Fruit fly (Drosophila melanogaster) whole organism, embryonic: Measurements from ENCODE around the gene CG32647.

ENCODE experiments used
- Atf3 ChIP-seq: fragments of 200-800 bp; sonication (Bioruptor generic); optimal IDR thresholded peaks from 3 replicates; lab custom pipeline; 2016; ENCODE audit warnings: missing biosample characterization, missing genetic modification characterization
- B-H2 ChIP-seq: fragments of 200-800 bp; sonication (Bioruptor generic); optimal IDR thresholded peaks from 2 replicates; lab custom pipeline; 2018; ENCODE audit warnings: missing biosample characterization, mild to moderate bottlenecking, missing genetic modification characterization
- CG10209 ChIP-seq: fragments of 200-800 bp; sonication (Bioruptor generic); optimal IDR thresholded peaks from 3 replicates; lab custom pipeline; 2017; ENCODE audit warnings: missing biosample characterization, mild to moderate bottlenecking, missing genetic modification characterization, missing genetic modification reagents
- CG1024 ChIP-seq: fragments of 200-800 bp; sonication (Bioruptor generic); IDR thresholded peaks from 2 replicates; pipeline ENCODE4 v1.3.6; 2022; ENCODE audit warnings: missing biosample characterization, missing genetic modification characterization
- CG12071 ChIP-seq: fragments of 200-800 bp; sonication (Bioruptor generic); optimal IDR thresholded peaks from 3 replicates; lab custom pipeline; 2018; ENCODE audit warnings: missing biosample characterization, mild to moderate bottlenecking, missing genetic modification characterization
- CG12744 ChIP-seq: fragments of 200-800 bp; sonication (Bioruptor generic); optimal IDR thresholded peaks from 2 replicates; lab custom pipeline; 2016; ENCODE audit warnings: missing biosample characterization, missing genetic modification characterization
- CG12769 ChIP-seq: fragments of 200-800 bp; sonication (Bioruptor generic); optimal IDR thresholded peaks from 2 replicates; lab custom pipeline; 2019; ENCODE audit warnings: missing biosample characterization, mild to moderate bottlenecking, missing genetic modification characterization, moderate library complexity
- CG14014 ChIP-seq: fragments of 200-800 bp; sonication (Bioruptor generic); IDR thresholded peaks from 2 replicates; pipeline ENCODE4 v1.3.6; 2022; ENCODE audit warnings: missing biosample characterization, missing genetic modification characterization
- CG15696 ChIP-seq: fragments of 200-800 bp; sonication (Bioruptor generic); optimal IDR thresholded peaks from 2 replicates; lab custom pipeline; 2019; ENCODE audit warnings: missing biosample characterization, mild to moderate bottlenecking, missing genetic modification characterization, moderate library complexity
- CG1832 ChIP-seq: fragments of 200-800 bp; sonication (Bioruptor generic); optimal IDR thresholded peaks from 2 replicates; lab custom pipeline; 2017; ENCODE audit warnings: missing biosample characterization, mild to moderate bottlenecking, missing genetic modification characterization, inconsistent platforms
- CG2712 ChIP-seq: fragments of 200-800 bp; optimal IDR thresholded peaks from 3 replicates; lab custom pipeline; 2019; ENCODE audit warnings: missing biosample characterization, mild to moderate bottlenecking, missing genetic modification characterization, moderate library complexity
- CG34224 ChIP-seq: fragments of 200-800 bp; sonication (Bioruptor generic); IDR thresholded peaks from 3 replicates; pipeline ENCODE4 v1.3.6; 2022; ENCODE audit warnings: missing biosample characterization, missing genetic modification characterization; ENCODE audit not compliant: partially characterized antibody
- CG3995 ChIP-seq: fragments of 200-800 bp; sonication (Bioruptor generic); optimal IDR thresholded peaks from 3 replicates; lab custom pipeline; 2016; ENCODE audit warnings: missing biosample characterization, missing genetic modification characterization
- CG4360 ChIP-seq: fragments of 200-800 bp; sonication (Bioruptor generic); IDR thresholded peaks from 2 replicates; pipeline ENCODE4 v1.3.6; 2022; ENCODE audit warnings: missing biosample characterization, missing genetic modification characterization
- CG4404 ChIP-seq: fragments of 200-800 bp; sonication (Bioruptor generic); IDR thresholded peaks from 2 replicates; pipeline ENCODE4 v1.3.6; 2022; ENCODE audit warnings: missing biosample characterization, missing genetic modification characterization
- CG4854 ChIP-seq: fragments of 200-800 bp; sonication (Bioruptor generic); optimal IDR thresholded peaks from 2 replicates; lab custom pipeline; 2016; ENCODE audit warnings: missing biosample characterization, missing genetic modification characterization, inconsistent platforms
- CG6175 ChIP-seq: fragments of 200-800 bp; sonication (Bioruptor generic); IDR thresholded peaks from 3 replicates; pipeline ENCODE4 v1.3.6; 2022; ENCODE audit warnings: missing biosample characterization, missing genetic modification characterization
- CG6254 ChIP-seq: fragments of 200-800 bp; sonication (Bioruptor generic); optimal IDR thresholded peaks from 3 replicates; lab custom pipeline; 2017; ENCODE audit warnings: mild to moderate bottlenecking, missing biosample characterization, missing genetic modification reagents, missing genetic modification characterization
- CG8359 ChIP-seq: fragments of 200-800 bp; sonication (Bioruptor generic); optimal IDR thresholded peaks from 2 replicates; lab custom pipeline; 2017; ENCODE audit warnings: missing biosample characterization, mild to moderate bottlenecking, missing genetic modification characterization, borderline replicate concordance
- CG8944 ChIP-seq: fragments of 200-800 bp; sonication (Bioruptor generic); optimal IDR thresholded peaks from 3 replicates; lab custom pipeline; 2016; ENCODE audit warnings: missing biosample characterization, missing genetic modification characterization
- Ets65A ChIP-seq: fragments of 200-800 bp; sonication (Bioruptor generic); peaks from one replicate; lab custom pipeline; 2016; ENCODE audit warnings: missing biosample characterization, missing genetic modification characterization
- H2.0 ChIP-seq: fragments of 200-800 bp; sonication (Bioruptor generic); IDR thresholded peaks from 2 replicates; pipeline ENCODE4 v1.3.6; 2022; ENCODE audit warnings: missing biosample characterization, missing genetic modification characterization
- HLH3B ChIP-seq: fragments of 200-800 bp; sonication (Bioruptor generic); IDR thresholded peaks from 2 replicates; pipeline ENCODE4 v1.3.6; 2022; ENCODE audit warnings: missing biosample characterization, missing genetic modification characterization
- Hmx ChIP-seq: fragments of 200-800 bp; sonication (Bioruptor generic); optimal IDR thresholded peaks from 2 replicates; lab custom pipeline; 2016; ENCODE audit warnings: missing biosample characterization, missing genetic modification characterization
- Hr39 ChIP-seq: fragments of >200 bp; optimal IDR thresholded peaks from 2 replicates; lab custom pipeline; 2017
- Lhr ChIP-seq: fragments of 200-800 bp; sonication (Bioruptor generic); optimal IDR thresholded peaks from 3 replicates; lab custom pipeline; 2017; ENCODE audit warnings: mild to moderate bottlenecking, missing biosample characterization, missing genetic modification reagents, missing genetic modification characterization
- Meics ChIP-seq: fragments of 200-800 bp; sonication (Bioruptor generic); optimal IDR thresholded peaks from 2 replicates; lab custom pipeline; 2017; ENCODE audit warnings: missing biosample characterization, mild to moderate bottlenecking, missing genetic modification characterization
- Oaz ChIP-seq: fragments of 200-800 bp; sonication (Bioruptor generic); IDR thresholded peaks from 2 replicates; pipeline ENCODE4 v1.3.6; 2022; ENCODE audit warnings: missing biosample characterization, missing genetic modification characterization
- TFAM ChIP-seq: fragments of 200-800 bp; sonication (Bioruptor generic); optimal IDR thresholded peaks from 2 replicates; lab custom pipeline; 2017; ENCODE audit warnings: missing biosample characterization, missing genetic modification characterization, inconsistent platforms
- abd-A ChIP-seq: fragments of 200-800 bp; sonication (Bioruptor generic); optimal IDR thresholded peaks from 3 replicates; lab custom pipeline; 2019; ENCODE audit warnings: missing biosample characterization, mild to moderate bottlenecking, missing genetic modification characterization, moderate library complexity
- ash1 ChIP-seq: fragments of 200-800 bp; sonication (Bioruptor generic); optimal IDR thresholded peaks from 2 replicates; lab custom pipeline; 2018; ENCODE audit warnings: missing biosample characterization, mild to moderate bottlenecking, missing genetic modification characterization
- bbx ChIP-seq: fragments of 200-800 bp; sonication (Bioruptor generic); IDR thresholded peaks from 2 replicates; pipeline ENCODE4 v1.3.6; 2022; ENCODE audit warnings: missing biosample characterization, missing genetic modification characterization; ENCODE audit not compliant: partially characterized antibody
- corto ChIP-seq: fragments of 200-800 bp; sonication (Bioruptor generic); optimal IDR thresholded peaks from 2 replicates; lab custom pipeline; 2016; ENCODE audit warnings: missing biosample characterization, mild to moderate bottlenecking, missing genetic modification characterization, moderate library complexity
- gcm2 ChIP-seq: fragments of 200-800 bp; sonication (Bioruptor generic); optimal IDR thresholded peaks from 2 replicates; lab custom pipeline; 2016; ENCODE audit warnings: missing biosample characterization, missing genetic modification characterization
- gro ChIP-seq: fragments of 200-800 bp; sonication (Bioruptor generic); optimal IDR thresholded peaks from 2 replicates; lab custom pipeline; 2016; ENCODE audit warnings: missing biosample characterization, missing genetic modification characterization
- gsb-n ChIP-seq: fragments of 200-800 bp; sonication (Bioruptor generic); optimal IDR thresholded peaks from 3 replicates; lab custom pipeline; 2018; ENCODE audit warnings: missing biosample characterization, mild to moderate bottlenecking, missing genetic modification characterization
- her ChIP-seq: fragments of 200-800 bp; sonication (Bioruptor generic); optimal IDR thresholded peaks from 2 replicates; lab custom pipeline; 2016; ENCODE audit warnings: missing biosample characterization, missing genetic modification characterization
- hth ChIP-seq: fragments of >200 bp; optimal IDR thresholded peaks from 2 replicates; lab custom pipeline; 2017; ENCODE audit warnings: inconsistent platforms
- kni ChIP-seq: fragments of 200-800 bp; sonication (Bioruptor generic); optimal IDR thresholded peaks from 3 replicates; lab custom pipeline; 2017; ENCODE audit warnings: mild to moderate bottlenecking, missing biosample characterization, missing genetic modification reagents, missing genetic modification characterization
- lmd ChIP-seq: fragments of 200-800 bp; sonication (Bioruptor generic); IDR thresholded peaks from 2 replicates; pipeline ENCODE4 v1.3.6; 2022; ENCODE audit warnings: missing biosample characterization, missing genetic modification characterization
- mld ChIP-seq: fragments of 200-800 bp; sonication (Bioruptor generic); IDR thresholded peaks from 3 replicates; pipeline ENCODE4 v1.3.6; 2022; ENCODE audit warnings: missing biosample characterization, missing genetic modification characterization; ENCODE audit not compliant: partially characterized antibody
- onecut ChIP-seq: fragments of 200-800 bp; sonication (Bioruptor generic); IDR thresholded peaks from 2 replicates; pipeline ENCODE4 v1.3.6; 2022; ENCODE audit warnings: missing biosample characterization, missing genetic modification characterization
- pan ChIP-seq, 4 experiments: fragments of >200 bp in 3 of 4; fragments of 200-800 bp in 1 of 4; sonication (Bioruptor generic) in 1 of 4; optimal IDR thresholded peaks in 3 of 4; IDR thresholded peaks in 1 of 4; 2 replicates each; pipeline versions ENCODE4 v1.3.6 to Lab custom; 2017 to 2022; ENCODE audit warnings: missing biosample characterization in 2 of 4, missing genetic modification characterization in 2 of 4, mixed read lengths in 1 of 4
- psq ChIP-seq: fragments of 200-800 bp; sonication (Bioruptor generic); optimal IDR thresholded peaks from 2 replicates; lab custom pipeline; 2017; ENCODE audit warnings: missing biosample characterization, missing genetic modification characterization
- pzg ChIP-seq: fragments of 200-800 bp; sonication (Bioruptor generic); optimal IDR thresholded peaks from 3 replicates; lab custom pipeline; 2018; ENCODE audit warnings: missing biosample characterization, mild to moderate bottlenecking, missing genetic modification characterization, moderate library complexity
- tgo ChIP-seq: fragments of 200-800 bp; sonication (Bioruptor generic); IDR thresholded peaks from 3 replicates; pipeline ENCODE4 v1.3.6; 2022; ENCODE audit warnings: missing biosample characterization, missing genetic modification characterization
- tio ChIP-seq: fragments of 200-800 bp; sonication (Bioruptor generic); optimal IDR thresholded peaks from 2 replicates; lab custom pipeline; 2017; ENCODE audit warnings: missing biosample characterization, missing genetic modification characterization, inconsistent platforms
- toy ChIP-seq: fragments of 200-800 bp; sonication (Bioruptor generic); IDR thresholded peaks from 2 replicates; pipeline ENCODE4 v1.3.6; 2022; ENCODE audit warnings: missing biosample characterization, missing genetic modification characterization
- usp ChIP-seq: fragments of >200 bp; optimal IDR thresholded peaks from 2 replicates; lab custom pipeline; 2017; ENCODE audit warnings: missing biosample characterization, missing genetic modification characterization
- vfl ChIP-seq: fragments of 200-800 bp; sonication (Bioruptor generic); optimal IDR thresholded peaks from 2 replicates; lab custom pipeline; 2016; ENCODE audit warnings: missing biosample characterization, missing genetic modification characterization

Gene CG32647

DNA sequence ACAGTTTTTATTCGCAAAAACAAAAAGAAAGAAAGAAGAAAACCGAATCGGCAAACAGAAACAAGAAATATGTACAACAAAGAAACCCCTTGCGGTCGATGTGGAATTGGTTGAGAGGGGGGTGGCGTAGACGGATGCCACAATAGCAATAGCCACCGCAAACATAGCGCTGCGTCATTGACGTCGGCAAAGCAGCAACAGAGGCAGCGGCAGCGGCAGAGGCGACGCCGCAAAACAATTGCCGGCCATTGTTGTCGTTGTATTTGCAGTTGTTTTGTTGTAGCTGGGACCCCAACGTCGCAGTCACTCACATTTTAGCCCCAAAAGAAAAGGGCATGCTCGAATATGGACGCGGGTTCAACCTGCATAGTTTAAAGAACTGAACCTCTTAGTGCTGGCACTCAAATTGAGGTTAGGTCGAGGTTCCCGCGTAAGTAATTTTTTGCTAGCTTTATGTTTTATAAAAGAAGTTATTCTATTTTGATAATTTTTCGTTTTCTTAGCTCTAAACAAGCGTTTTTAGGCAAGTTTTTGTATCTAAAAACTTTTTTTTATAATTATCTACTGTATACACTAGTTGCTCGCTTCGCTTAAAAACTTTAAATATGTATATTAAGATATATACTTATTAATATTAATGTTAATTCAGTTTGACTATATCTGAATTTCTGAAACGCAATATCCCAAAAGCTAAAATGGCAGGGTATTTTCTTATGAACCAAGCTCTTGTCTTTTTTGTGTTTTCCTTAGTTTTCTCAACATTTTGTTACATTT, 29.0 kb downstream of the CG32647 start (continued):
- TF ChIP-seq toy (GFP tag; lab: Robert Waterston, UW) = no peak
- TF ChIP-seq bbx (GFP tag; lab: Robert Waterston, UW) = no peak
- peak; percentile 68 for TF ChIP-seq CG4404 (GFP tag; lab: Robert Waterston, UW)
- TF ChIP-seq Oaz (GFP tag; lab: Robert Waterston, UW) = peak; percentile 43; the same call in 1 of the 2 replicates
- no peak for TF ChIP-seq CG12744 (GFP tag; lab: Kevin White, UChicago)
- peak; percentile 76 for TF ChIP-seq CG4360 (GFP tag; lab: Robert Waterston, UW)
- peak; percentile 92 for TF ChIP-seq Meics (GFP tag; lab: Kevin White, UChicago)
- TF ChIP-seq Hr39 (lab: Kevin White, UChicago) = no peak
- TF ChIP-seq TFAM (GFP tag; lab: Kevin White, UChicago) = no peak
- peak; percentile 86; the same call in 2 of the 3 replicates for TF ChIP-seq CG6175 (GFP tag; lab: Robert Waterston, UW)
- TF ChIP-seq Hmx (GFP tag; lab: Kevin White, UChicago) = peak; percentile 17
- TF ChIP-seq usp (GFP tag; lab: Kevin White, UChicago) = no peak
- no peak for TF ChIP-seq onecut (GFP tag; lab: Robert Waterston, UW)
- TF ChIP-seq lmd = peak; percentile 88
- peak; percentile 63 for TF ChIP-seq HLH3B
- no peak for TF ChIP-seq gro (GFP tag; lab: Kevin White, UChicago)
- no peak for TF ChIP-seq pan (optimal IDR thresholded peaks at IDR 0.05; lab: Kevin White, UChicago)
- peak in 1 of 2 experiments; percentile 70 for TF ChIP-seq pan (GFP tag; optimal IDR thresholded peaks at IDR 0.05 in 1 of 2, IDR thresholded peaks at IDR 0.05 in 1 of 2)
- peak; percentile 23 for TF ChIP-seq gsb-n
- TF ChIP-seq psq (GFP tag; lab: Kevin White, UChicago) = no peak
- TF ChIP-seq CG14014 (GFP tag; lab: Robert Waterston, UW) = peak; percentile 75; the same call in 1 of the 2 replicates
- no peak for TF ChIP-seq CG3995 (GFP tag; lab: Kevin White, UChicago)
- peak; percentile 28 for TF ChIP-seq gcm2 (GFP tag; lab: Kevin White, UChicago)
- TF ChIP-seq CG6254 (GFP tag; lab: Kevin White, UChicago) = no peak
- TF ChIP-seq CG12769 (tag; lab: Kevin White, UChicago) = peak; percentile 31
- TF ChIP-seq Ets65A = peak; percentile 95
- TF ChIP-seq tio = peak; percentile 75
- no peak for TF ChIP-seq CG34224 (GFP tag; lab: Robert Waterston, UW)
- peak; percentile 39 for TF ChIP-seq abd-A (tag; lab: Kevin White, UChicago)
- no peak for TF ChIP-seq CG1024 (GFP tag; lab: Robert Waterston, UW)
- TF ChIP-seq her (GFP tag; lab: Kevin White, UChicago) = peak; percentile 27
- no peak for TF ChIP-seq kni (GFP tag; lab: Kevin White, UChicago)
- TF ChIP-seq vfl (GFP tag; lab: Kevin White, UChicago) = peak; percentile 49
- TF ChIP-seq tgo (GFP tag; lab: Robert Waterston, UW) = peak; percentile 68; the same call in 2 of the 3 replicates
- TF ChIP-seq mld (GFP tag; lab: Robert Waterston, UW) = no peak
- peak; percentile 1 for TF ChIP-seq CG4854 (GFP tag; lab: Kevin White, UChicago)
- no peak for TF ChIP-seq corto
- no peak for TF ChIP-seq CG8359
- TF ChIP-seq CG15696 (tag; lab: Kevin White, UChicago) = no peak
- TF ChIP-seq H2.0 (GFP tag; lab: Robert Waterston, UW) = peak; percentile 58
- TF ChIP-seq B-H2 = no peak
- TF ChIP-seq CG8944 (GFP tag; lab: Kevin White, UChicago) = peak; percentile 55
- TF ChIP-seq pzg (GFP tag; lab: Kevin White, UChicago) = no peak
- TF ChIP-seq CG10209 (GFP tag; lab: Kevin White, UChicago) = peak; percentile 91
- TF ChIP-seq ash1 (GFP tag; lab: Kevin White, UChicago) = no peak
- no peak for TF ChIP-seq CG1832
- TF ChIP-seq CG12071 (GFP tag; lab: Kevin White, UChicago) = no peak
- TF ChIP-seq Atf3 = peak; percentile 33
- no peak for TF ChIP-seq hth (lab: Kevin White, UChicago)
- TF ChIP-seq Lhr (GFP tag; lab: Kevin White, UChicago) = no peak
- TF ChIP-seq CG2712 (tag; lab: Kevin White, UChicago) = peak; percentile 76
